Worm (Caenorhabditis elegans) whole organism, young adult: Measurements from ENCODE around the gene hrg-3.

Source experiments
- F10E7.11 ChIP-seq: sonication (generic microtip); optimal IDR thresholded peaks from 2 replicates; lab custom pipeline; 2017; ENCODE audit warnings: mild to moderate bottlenecking, missing genetic modification characterization, moderate library complexity, missing compliant biosample characterization
- F57C9.4 ChIP-seq: sonication (generic microtip); optimal IDR thresholded peaks from 2 replicates; lab custom pipeline; 2017; ENCODE audit warnings: mild to moderate bottlenecking, missing genetic modification characterization, missing compliant biosample characterization
- ama-1 ChIP-seq, 3 experiments: fragments of 150-350 bp in 1 of 3; sonication (generic microtip) in 2 of 3; optimal IDR thresholded peaks; 2 replicates each; lab custom pipeline; 2014 to 2018; ENCODE audit warnings: missing biosample characterization in 2 of 3, missing genetic modification characterization in 2 of 3, missing genetic modification reagents in 2 of 3
- ceh-27 ChIP-seq: fragments of 200-800 bp; sonication (Bioruptor generic); optimal IDR thresholded peaks from 2 replicates; lab custom pipeline; 2018; ENCODE audit warnings: mild to moderate bottlenecking, missing genetic modification characterization, moderate library complexity, missing compliant biosample characterization
- ceh-58 ChIP-seq: fragments of 200-800 bp; sonication (Bioruptor generic); IDR thresholded peaks from 2 replicates; pipeline ENCODE4 v1.3.6; 2022; ENCODE audit warnings: missing genetic modification characterization, missing compliant biosample characterization
- egl-18 ChIP-seq: fragments of 200-800 bp; sonication (Bioruptor generic); IDR thresholded peaks from 2 replicates; pipeline ENCODE4 v1.3.6; 2022; ENCODE audit warnings: missing genetic modification reagents, missing genetic modification characterization, missing compliant biosample characterization
- snpc-4 ChIP-seq, 5 experiments: fragments of 150-350 bp in 1 of 5; sonication (generic microtip) in 4 of 5; optimal IDR thresholded peaks; 2 replicates each; lab custom pipeline; 2014 to 2018; ENCODE audit warnings: missing genetic modification characterization in 5 of 5, missing biosample characterization in 3 of 5, antibody characterized with exemption in 2 of 5, mild to moderate bottlenecking in 2 of 5, missing compliant biosample characterization in 2 of 5, missing genotype in 2 of 5, moderate library complexity in 2 of 5, missing genetic modification reagents in 1 of 5
- tlf-1 ChIP-seq: fragments of 200-800 bp; sonication (Bioruptor generic); optimal IDR thresholded peaks from 2 replicates; lab custom pipeline; 2018; ENCODE audit warnings: mild to moderate bottlenecking, missing genetic modification characterization, missing compliant biosample characterization
- xnd-1 ChIP-seq: sonication (generic microtip); optimal IDR thresholded peaks from 2 replicates; lab custom pipeline; 2016; ENCODE audit warnings: missing genotype, missing genetic modification reagents, missing genetic modification characterization, missing compliant biosample characterization
- zfh-2 ChIP-seq: fragments of 200-800 bp; sonication (Bioruptor generic); conservative IDR thresholded peaks from 2 replicates; pipeline ENCODE4 v1.3.6; 2022; ENCODE audit warnings: missing genetic modification reagents, missing genetic modification characterization, missing compliant biosample characterization
- ztf-28 ChIP-seq: fragments of 200-800 bp; sonication (Bioruptor generic); IDR thresholded peaks from 2 replicates; pipeline ENCODE4 v1.3.6; 2022; ENCODE audit warnings: missing genetic modification reagents, missing genetic modification characterization, missing compliant biosample characterization
- ztf-3 ChIP-seq: fragments of 200-800 bp; sonication (Bioruptor generic); optimal IDR thresholded peaks from 2 replicates; lab custom pipeline; 2018; ENCODE audit warnings: mild to moderate bottlenecking, missing genetic modification characterization, missing compliant biosample characterization

ce11 chrV:9712418-9713173 is 43.7 kb upstream of the hrg-3 start:
- TF ChIP-seq xnd-1 (tag; lab: Kevin White, UChicago) (no peak), F57C9.4 (tag; lab: Kevin White, UChicago) (no peak), ama-1 (optimal IDR thresholded peaks at IDR 0.05; lab: Kevin White, UChicago) (no peak), ama-1 (GFP tag; optimal IDR thresholded peaks at IDR 0.05; lab: Kevin White, UChicago) (no peak), ztf-3 (GFP tag; lab: Kevin White, UChicago) (no peak), tlf-1 (GFP tag; lab: Kevin White, UChicago) (no peak), egl-18 (GFP tag; lab: Robert Waterston, UW) (no peak), zfh-2 (GFP tag; lab: Robert Waterston, UW) (no peak), ztf-28 (GFP tag; lab: Robert Waterston, UW) (no peak), F10E7.11 (tag; lab: Kevin White, UChicago) (no peak), ceh-58 (GFP tag; lab: Robert Waterston, UW) (no peak), snpc-4 (GFP tag; optimal IDR thresholded peaks at IDR 0.05; lab: Kevin White, UChicago) (no peak), snpc-4 (tag; optimal IDR thresholded peaks at IDR 0.05; lab: Kevin White, UChicago) (no peak), ceh-27 (GFP tag; lab: Kevin White, UChicago) (no peak)
